Worm (Caenorhabditis elegans) whole organism, L3 larva: ENCODE measurements around the gene B0198.2.
A peak's percentile ranks its signal among the peaks of the same experiment; 100 is the strongest.

Experiments used
- ZK546.5 ChIP-seq: sonication (generic microtip); optimal IDR thresholded peaks from 2 replicates; lab custom pipeline; 2017; ENCODE audit warnings: missing biosample characterization, missing genetic modification characterization
- aly-2 ChIP-seq: fragments of 150-350 bp; optimal IDR thresholded peaks from 2 replicates; lab custom pipeline; 2014; ENCODE audit warnings: missing biosample characterization, missing genetic modification characterization
- ama-1 ChIP-seq: fragments of 150-350 bp; optimal IDR thresholded peaks from 2 replicates; lab custom pipeline; 2018
- ceh-16 ChIP-seq: sonication (generic microtip); optimal IDR thresholded peaks from 2 replicates; lab custom pipeline; 2017; ENCODE audit warnings: missing biosample characterization, missing genetic modification characterization
- ceh-28 ChIP-seq: fragments of 150-350 bp; optimal IDR thresholded peaks from 2 replicates; lab custom pipeline; 2014; ENCODE audit warnings: missing biosample characterization, missing genetic modification reagents, missing genetic modification characterization
- ceh-82 ChIP-seq: fragments of 150-350 bp; optimal IDR thresholded peaks from 2 replicates; lab custom pipeline; 2014; ENCODE audit warnings: missing biosample characterization, missing genetic modification characterization
- ceh-9 ChIP-seq: sonication (generic microtip); optimal IDR thresholded peaks from 2 replicates; lab custom pipeline; 2018; ENCODE audit warnings: missing biosample characterization, missing genetic modification characterization
- daf-12 ChIP-seq: fragments of 150-350 bp; optimal IDR thresholded peaks from 2 replicates; lab custom pipeline; 2014; ENCODE audit warnings: missing biosample characterization, missing genetic modification reagents, missing genetic modification characterization
- egl-5 ChIP-seq: fragments of 150-350 bp; optimal IDR thresholded peaks from 2 replicates; lab custom pipeline; 2017; ENCODE audit warnings: missing biosample characterization, missing genetic modification reagents, missing genetic modification characterization, inconsistent platforms
- elt-1 ChIP-seq: fragments of 150-350 bp; optimal IDR thresholded peaks from 2 replicates; lab custom pipeline; 2014; ENCODE audit warnings: missing biosample characterization, missing genetic modification characterization
- fkh-10 ChIP-seq: sonication (generic microtip); optimal IDR thresholded peaks from 2 replicates; lab custom pipeline; 2017; ENCODE audit warnings: missing biosample characterization, missing genetic modification reagents, missing genetic modification characterization
- fkh-2 ChIP-seq: fragments of 150-350 bp; optimal IDR thresholded peaks from 2 replicates; lab custom pipeline; 2014; ENCODE audit warnings: missing biosample characterization, missing genetic modification reagents, missing genetic modification characterization
- fos-1 ChIP-seq: fragments of 150-350 bp; optimal IDR thresholded peaks from 2 replicates; lab custom pipeline; 2014; ENCODE audit warnings: missing biosample characterization, missing genetic modification characterization
- lin-15B ChIP-seq: fragments of 150-350 bp; optimal IDR thresholded peaks from 2 replicates; lab custom pipeline; 2014; ENCODE audit warnings: missing biosample characterization, missing genetic modification characterization
- lin-39 ChIP-seq: fragments of 150-350 bp; optimal IDR thresholded peaks from 2 replicates; lab custom pipeline; 2018; ENCODE audit warnings: missing biosample characterization, missing genetic modification reagents, missing genetic modification characterization
- lsy-12 ChIP-seq: sonication (generic microtip); optimal IDR thresholded peaks from 2 replicates; lab custom pipeline; 2016; ENCODE audit warnings: mild to moderate bottlenecking, missing genetic modification characterization, missing compliant biosample characterization
- mdl-1 ChIP-seq: fragments of 150-350 bp; optimal IDR thresholded peaks from 2 replicates; lab custom pipeline; 2014; ENCODE audit warnings: missing biosample characterization, missing genetic modification characterization
- nfya-1 ChIP-seq: sonication (generic microtip); optimal IDR thresholded peaks from 2 replicates; lab custom pipeline; 2017; ENCODE audit warnings: missing genetic modification characterization, mild to moderate bottlenecking, missing compliant biosample characterization, antibody characterized with exemption, moderate library complexity; ENCODE audit not compliant: insufficient read depth
- nhr-11 ChIP-seq: fragments of 150-350 bp; optimal IDR thresholded peaks from 2 replicates; lab custom pipeline; 2014; ENCODE audit warnings: missing biosample characterization, missing genetic modification characterization
- nhr-12 ChIP-seq: fragments of 150-350 bp; optimal IDR thresholded peaks from 2 replicates; lab custom pipeline; 2014; ENCODE audit warnings: missing biosample characterization, missing genetic modification characterization
- nhr-237 ChIP-seq: fragments of 150-350 bp; optimal IDR thresholded peaks from 2 replicates; lab custom pipeline; 2014; ENCODE audit warnings: missing biosample characterization, missing genetic modification characterization
- nhr-25 ChIP-seq: sonication (generic microtip); optimal IDR thresholded peaks from 2 replicates; lab custom pipeline; 2017; ENCODE audit warnings: missing biosample characterization, missing genetic modification characterization
- nhr-28 ChIP-seq: fragments of 150-350 bp; optimal IDR thresholded peaks from 2 replicates; lab custom pipeline; 2014; ENCODE audit warnings: missing biosample characterization, missing genetic modification characterization
- nhr-43 ChIP-seq: sonication (generic microtip); optimal IDR thresholded peaks from 2 replicates; lab custom pipeline; 2016; ENCODE audit warnings: mild to moderate bottlenecking, missing genetic modification characterization, missing compliant biosample characterization; ENCODE audit not compliant: poor library complexity, severe bottlenecking
- pha-4 ChIP-seq: fragments of 150-350 bp; optimal IDR thresholded peaks from 2 replicates; lab custom pipeline; 2014; ENCODE audit warnings: missing biosample characterization, missing genetic modification reagents, missing genetic modification characterization
- pqm-1 ChIP-seq: fragments of 150-350 bp; optimal IDR thresholded peaks from 2 replicates; lab custom pipeline; 2017; ENCODE audit warnings: missing biosample characterization, missing genetic modification characterization, inconsistent platforms
- sea-2 ChIP-seq: fragments of 150-350 bp; sonication (generic microtip); optimal IDR thresholded peaks from 4 replicates; lab custom pipeline; 2014; ENCODE audit warnings: missing biosample characterization, missing genetic modification reagents, missing genetic modification characterization
- tbx-2 ChIP-seq: sonication (generic microtip); optimal IDR thresholded peaks from 2 replicates; lab custom pipeline; 2016; ENCODE audit warnings: mild to moderate bottlenecking, missing genetic modification characterization, missing compliant biosample characterization
- unc-39 ChIP-seq: sonication (generic microtip); optimal IDR thresholded peaks from 4 replicates; lab custom pipeline; 2017; ENCODE audit warnings: missing biosample characterization, missing genetic modification characterization
- unc-62 ChIP-seq: fragments of 150-350 bp; sonication (generic microtip); optimal IDR thresholded peaks from 4 replicates; lab custom pipeline; 2014; ENCODE audit warnings: missing biosample characterization, missing genetic modification reagents, missing genetic modification characterization
- zag-1 ChIP-seq: fragments of 150-350 bp; optimal IDR thresholded peaks from 2 replicates; lab custom pipeline; 2014; ENCODE audit warnings: missing biosample characterization, missing genetic modification characterization
- ztf-11 ChIP-seq: fragments of 150-350 bp; optimal IDR thresholded peaks from 2 replicates; lab custom pipeline; 2014; ENCODE audit warnings: missing biosample characterization, missing genetic modification characterization
- ztf-4 ChIP-seq: fragments of 150-350 bp; optimal IDR thresholded peaks from 2 replicates; lab custom pipeline; 2014; ENCODE audit warnings: missing biosample characterization, missing genetic modification characterization

The B0198.2 gene

DNA sequence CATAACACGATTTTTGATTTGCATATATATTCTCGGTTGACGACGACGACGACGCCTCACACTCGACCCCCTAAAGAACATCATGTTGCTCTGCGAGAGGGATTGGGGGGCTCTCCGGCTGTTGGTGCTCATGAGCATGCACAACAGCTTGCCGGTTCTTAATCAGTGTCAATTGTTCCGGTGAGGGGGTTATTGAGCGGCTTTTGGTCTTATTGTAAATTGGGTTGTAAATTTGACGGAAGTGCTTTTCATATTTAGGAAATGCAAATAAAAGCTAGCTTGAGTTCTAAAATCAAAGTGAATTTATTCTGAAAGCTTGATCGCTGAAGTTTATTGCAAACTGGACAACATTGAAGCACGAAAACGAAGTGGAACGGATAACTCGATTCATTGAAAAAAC lies 12.4 kb downstream of the B0198.2 start:
- no peak for TF ChIP-seq fkh-2 (tag; lab: Kevin White, UChicago)
- TF ChIP-seq lin-15B (tag; lab: Kevin White, UChicago): no peak
- TF ChIP-seq lsy-12 (tag; lab: Kevin White, UChicago): no peak
- TF ChIP-seq nhr-25 (tag; lab: Kevin White, UChicago): no peak
- TF ChIP-seq ceh-9 (tag; lab: Kevin White, UChicago): no peak
- TF ChIP-seq fkh-10 (GFP tag; lab: Kevin White, UChicago): no peak

DNA sequence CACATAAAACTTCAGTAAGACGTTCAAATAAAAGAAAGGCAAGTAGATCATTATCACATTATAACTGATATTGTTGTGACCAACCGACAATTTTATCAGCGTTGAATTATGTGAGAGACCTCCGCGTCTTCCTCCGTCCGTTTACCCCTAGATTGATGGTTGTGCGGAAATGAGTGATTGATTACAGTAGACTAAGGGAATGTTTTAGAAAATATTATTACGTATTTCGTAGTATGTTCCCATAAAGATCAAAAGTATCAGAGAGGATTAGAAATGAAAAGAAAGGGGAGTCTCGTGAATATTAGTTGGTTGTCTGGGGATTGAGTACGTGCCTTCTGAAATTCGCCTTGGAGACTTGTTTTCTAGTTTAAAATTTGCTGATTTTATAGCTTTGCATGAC lies 13.2 kb downstream of the B0198.2 start:
- TF ChIP-seq tbx-2 (tag; lab: Kevin White, UChicago) (no peak), lin-39 (peak; percentile 25)

DNA sequence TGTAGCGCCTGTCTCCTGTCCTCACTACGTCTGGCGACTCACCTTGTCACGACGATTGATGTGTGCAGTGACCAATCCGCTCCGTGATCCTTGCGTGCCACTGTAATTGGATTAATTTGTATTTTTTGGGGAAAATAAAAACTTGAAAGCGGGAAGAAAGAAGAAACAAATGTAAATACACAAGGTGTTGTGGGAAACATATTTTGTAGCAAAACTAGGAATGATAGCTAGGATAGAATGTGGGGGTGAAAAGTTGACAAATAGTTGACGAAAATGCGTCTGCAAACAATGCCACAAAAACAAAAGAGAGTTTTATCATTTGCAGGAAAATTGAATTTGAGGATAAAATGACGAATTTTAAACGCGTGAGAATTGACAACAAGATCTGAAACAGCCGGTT lies 31.4 kb downstream of the B0198.2 start, which contains the start of gene B0198.3:
Gene B0198.3 (minus strand): TSS at position 101 of the 400 bp plus-strand sequence.
- TF ChIP-seq nhr-11 (tag; lab: Kevin White, UChicago): no peak
- TF ChIP-seq ceh-16 (tag; lab: Kevin White, UChicago): no peak
- no peak for TF ChIP-seq pqm-1 (tag; lab: Kevin White, UChicago)
- TF ChIP-seq ama-1 (lab: Kevin White, UChicago): no peak

DNA sequence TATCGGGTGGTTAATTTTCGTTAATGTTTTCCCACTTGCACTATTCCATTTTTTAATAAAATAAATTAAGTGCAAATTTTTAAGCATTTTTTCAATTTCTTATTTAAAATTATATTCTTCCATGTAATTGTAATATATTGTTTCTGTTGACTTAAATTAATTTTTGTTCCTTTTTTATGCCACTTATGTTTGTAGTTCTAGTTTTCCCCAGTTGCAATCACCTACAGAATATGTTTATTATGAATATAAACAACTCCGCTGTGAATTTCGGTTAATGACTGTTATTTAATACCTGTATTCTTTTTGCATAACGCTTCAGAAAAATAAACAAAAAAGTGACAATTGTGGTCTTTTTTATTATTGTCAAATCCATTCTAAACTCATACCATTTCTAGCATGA lies 39.4 kb downstream of the B0198.2 start, which contains the start of gene lgc-23:
Gene lgc-23 (plus strand): TSS at position 301 of the 400 bp plus-strand sequence.
- no peak for TF ChIP-seq unc-39
- TF ChIP-seq nhr-43 (tag; lab: Kevin White, UChicago): no peak
- TF ChIP-seq ztf-11 (tag; lab: Kevin White, UChicago): no peak
- no peak for TF ChIP-seq mdl-1 (tag; lab: Kevin White, UChicago)
- TF ChIP-seq tbx-2 (tag; lab: Kevin White, UChicago): no peak
- no peak for TF ChIP-seq nhr-25 (tag; lab: Kevin White, UChicago)
- TF ChIP-seq lsy-12 (tag; lab: Kevin White, UChicago): no peak
- no peak for TF ChIP-seq fkh-10 (GFP tag; lab: Kevin White, UChicago)
- TF ChIP-seq fos-1 (tag; lab: Kevin White, UChicago): no peak
- TF ChIP-seq ama-1 (lab: Kevin White, UChicago): no peak
- TF ChIP-seq pha-4: no peak
- no peak for TF ChIP-seq pqm-1 (tag; lab: Kevin White, UChicago)
- TF ChIP-seq ZK546.5 (tag; lab: Kevin White, UChicago): no peak
- TF ChIP-seq lin-39: no peak

DNA sequence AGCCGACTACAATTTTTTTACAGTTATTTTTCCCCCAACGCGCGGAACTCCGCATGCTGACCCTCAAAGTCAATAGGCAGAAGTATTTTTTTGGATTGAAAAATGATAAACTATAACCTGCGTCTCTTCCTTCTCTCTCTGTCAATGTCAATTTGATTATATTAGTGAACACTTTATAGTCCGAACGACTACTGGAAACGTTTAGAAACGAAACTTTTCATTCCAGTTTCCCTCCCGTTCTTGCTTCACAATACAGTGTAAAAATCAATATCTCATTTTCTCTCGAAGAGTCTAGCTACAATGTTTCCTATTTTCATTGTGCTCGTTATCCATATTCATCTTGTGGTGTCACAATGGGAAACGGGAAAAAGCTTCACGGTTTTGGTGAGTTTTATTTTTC lies 42.7 kb downstream of the B0198.2 start, which contains the start of gene lgc-24:
Gene lgc-24 (plus strand): TSS at position 301 of the 400 bp plus-strand sequence.
- no peak for TF ChIP-seq aly-2 (tag; lab: Kevin White, UChicago)
- TF ChIP-seq nhr-28: no peak
- TF ChIP-seq fos-1 (tag; lab: Kevin White, UChicago): no peak
- TF ChIP-seq nfya-1 (tag; lab: Kevin White, UChicago): no peak
- no peak for TF ChIP-seq elt-1 (tag; lab: Kevin White, UChicago)
- TF ChIP-seq nhr-12 (tag; lab: Kevin White, UChicago): no peak
- no peak for TF ChIP-seq sea-2 (GFP tag; lab: Kevin White, UChicago)

DNA sequence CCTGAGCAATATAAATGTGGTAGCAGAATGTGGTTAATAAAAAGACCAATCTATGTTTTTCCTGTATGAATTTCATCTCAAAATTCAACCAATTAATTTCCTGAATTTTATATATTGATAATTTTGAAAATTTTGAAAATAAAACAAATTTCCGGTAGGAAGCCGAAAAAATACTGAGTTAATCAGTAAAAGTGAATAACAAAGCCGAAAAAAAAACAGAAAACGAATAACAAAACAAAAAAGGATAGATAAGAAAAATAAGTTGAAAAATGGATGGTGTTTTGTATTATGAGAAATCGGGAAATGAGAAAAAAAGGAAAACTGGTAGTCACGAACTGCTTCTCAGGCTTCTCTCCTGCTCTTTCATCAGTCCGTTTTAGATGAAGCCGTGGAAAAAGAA lies 48.2 kb downstream of the B0198.2 start, which contains the start of gene tmem-145:
Gene tmem-145 (minus strand): TSS at position 101 of the 400 bp plus-strand sequence.
- TF ChIP-seq daf-12: no peak
- no peak for TF ChIP-seq nhr-11 (tag; lab: Kevin White, UChicago)
- TF ChIP-seq fos-1 (tag; lab: Kevin White, UChicago): no peak
- TF ChIP-seq ceh-82: no peak
- TF ChIP-seq unc-62 (GFP tag; lab: Kevin White, UChicago): no peak
- no peak for TF ChIP-seq ceh-16 (tag; lab: Kevin White, UChicago)
- TF ChIP-seq unc-39: no peak
- no peak for TF ChIP-seq zag-1 (tag; lab: Kevin White, UChicago)
- no peak for TF ChIP-seq pqm-1 (tag; lab: Kevin White, UChicago)
- no peak for TF ChIP-seq ceh-9 (tag; lab: Kevin White, UChicago)
- no peak for TF ChIP-seq egl-5
- no peak for TF ChIP-seq nhr-237 (tag; lab: Kevin White, UChicago)
- TF ChIP-seq ceh-28: no peak
- TF ChIP-seq tbx-2 (tag; lab: Kevin White, UChicago): no peak
- no peak for TF ChIP-seq ztf-4 (tag; lab: Kevin White, UChicago)
- no peak for TF ChIP-seq sea-2 (GFP tag; lab: Kevin White, UChicago)
- no peak for TF ChIP-seq nhr-12 (tag; lab: Kevin White, UChicago)
